Worm (Caenorhabditis elegans): ENCODE results near the gene T25C12.3.

DNA sequence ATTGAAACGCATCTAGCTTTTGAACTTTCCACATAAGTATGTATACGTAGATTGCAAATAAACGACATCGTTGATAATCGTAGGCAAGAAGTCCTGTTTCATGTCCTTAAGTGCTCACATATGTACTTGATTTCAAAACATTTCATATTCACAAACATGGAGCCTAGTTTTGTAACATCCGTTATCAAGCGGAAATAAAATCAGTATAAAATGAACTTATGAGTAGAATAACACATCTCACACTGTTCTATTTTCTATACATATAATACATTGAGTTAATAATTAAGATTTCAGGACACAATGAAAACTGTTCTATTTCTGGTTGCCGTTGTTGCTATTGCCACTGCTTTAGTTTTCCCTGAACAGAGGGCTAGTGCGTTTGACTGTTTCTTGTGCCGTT is 10.0 kb downstream of the T25C12.3 start, which contains the start of gene spp-21:
- TF ChIP-seq nhr-28 (tag; optimal IDR thresholded peaks at IDR 0.05) = no peak
- TF ChIP-seq lin-39 (tag; optimal IDR thresholded peaks at IDR 0.05) = no peak
- TF ChIP-seq zag-1 (tag; optimal IDR thresholded peaks at IDR 0.05) = no peak
- TF ChIP-seq unc-62 (GFP tag; optimal IDR thresholded peaks at IDR 0.05) = no peak
- TF ChIP-seq aly-2 (tag; optimal IDR thresholded peaks at IDR 0.05) = no peak
- TF ChIP-seq elt-1 (tag; optimal IDR thresholded peaks at IDR 0.05) = no peak
- TF ChIP-seq nfya-1 (tag; optimal IDR thresholded peaks at IDR 0.05; ENCODE audit: insufficient read depth) = no peak
- TF ChIP-seq lin-15B (tag; optimal IDR thresholded peaks at IDR 0.05) = no peak
